Worm (Caenorhabditis elegans) whole organism, L1 larva: ENCODE measurements around the gene oac-39.

Experiments
- C34B4.2 ChIP-seq: sonication (generic microtip); optimal IDR thresholded peaks from 2 replicates; lab custom pipeline; 2017; ENCODE audit warnings: mild to moderate bottlenecking, missing genetic modification characterization, missing compliant biosample characterization
- Y116A8C.19 ChIP-seq: sonication (generic microtip); optimal IDR thresholded peaks from 2 replicates; lab custom pipeline; 2016; ENCODE audit warnings: missing compliant biosample characterization, missing genetic modification characterization, borderline replicate concordance
- aha-1 ChIP-seq: fragments of 150-350 bp; optimal IDR thresholded peaks from 2 replicates; lab custom pipeline; 2014; ENCODE audit warnings: missing biosample characterization, missing genetic modification characterization
- ama-1 ChIP-seq: fragments of 150-350 bp; optimal IDR thresholded peaks from 2 replicates; lab custom pipeline; 2014
- efl-1 ChIP-seq, 4 experiments: fragments of 150-350 bp; optimal IDR thresholded peaks in 3 of 4; peaks in 1 of 4; 1 replicate in 1 of 4; 2 replicates in 3 of 4; lab custom pipeline; 2014; ENCODE audit warnings: missing biosample characterization in 2 of 4, missing genetic modification characterization in 2 of 4, missing genetic modification reagents in 2 of 4
- efl-3 ChIP-seq: fragments of 200-800 bp; sonication (Bioruptor generic); optimal IDR thresholded peaks from 2 replicates; lab custom pipeline; 2018; ENCODE audit warnings: mild to moderate bottlenecking, missing genetic modification characterization, missing compliant biosample characterization
- egl-13 ChIP-seq: sonication (generic microtip); optimal IDR thresholded peaks from 2 replicates; lab custom pipeline; 2016; ENCODE audit warnings: missing genotype, missing genetic modification reagents, missing genetic modification characterization, missing compliant biosample characterization
- egl-27 ChIP-seq, 2 experiments: fragments of 150-350 bp in 1 of 2; sonication (generic microtip); optimal IDR thresholded peaks; 3 replicates each; lab custom pipeline; 2017 to 2018; ENCODE audit warnings: missing biosample characterization in 2 of 2, missing genetic modification characterization in 2 of 2, missing genetic modification reagents in 2 of 2
- elt-3 ChIP-seq, 6 experiments: fragments of 150-350 bp in 1 of 6; sonication (generic microtip); optimal IDR thresholded peaks; 2 replicates each; lab custom pipeline; 2017 to 2018; ENCODE audit warnings: missing biosample characterization in 6 of 6, missing genetic modification characterization in 6 of 6, inconsistent platforms in 1 of 6
- hlh-17 ChIP-seq: fragments of 200-800 bp; sonication (Bioruptor generic); optimal IDR thresholded peaks from 2 replicates; lab custom pipeline; 2018; ENCODE audit warnings: missing genetic modification characterization, mild to moderate bottlenecking, missing compliant biosample characterization, moderate library complexity, borderline replicate concordance
- irx-1 ChIP-seq: sonication (generic microtip); optimal IDR thresholded peaks from 2 replicates; lab custom pipeline; 2016; ENCODE audit warnings: missing genetic modification characterization, missing compliant biosample characterization
- lin-13 ChIP-seq: fragments of 150-350 bp; optimal IDR thresholded peaks from 2 replicates; lab custom pipeline; 2014; ENCODE audit warnings: missing biosample characterization, missing genetic modification reagents, missing genetic modification characterization
- lin-15B ChIP-seq: fragments of 150-350 bp; sonication (generic microtip); optimal IDR thresholded peaks from 3 replicates; lab custom pipeline; 2014; ENCODE audit warnings: missing biosample characterization, missing genetic modification characterization
- lin-35 ChIP-seq, 2 experiments: fragments of 150-350 bp; optimal IDR thresholded peaks; 2 replicates each; lab custom pipeline; 2014; ENCODE audit warnings: missing biosample characterization in 2 of 2, missing genetic modification characterization in 2 of 2, missing genetic modification reagents in 2 of 2
- lir-3 ChIP-seq: sonication (generic microtip); optimal IDR thresholded peaks from 2 replicates; lab custom pipeline; 2016; ENCODE audit warnings: mild to moderate bottlenecking, missing genetic modification characterization, moderate library complexity, missing compliant biosample characterization; ENCODE audit not compliant: poor library complexity
- mdl-1 ChIP-seq, 2 experiments: fragments of 150-350 bp; optimal IDR thresholded peaks; 2 replicates each; lab custom pipeline; 2014 to 2017; ENCODE audit warnings: missing biosample characterization in 2 of 2, missing genetic modification characterization in 2 of 2, inconsistent platforms in 1 of 2
- mef-2 ChIP-seq: fragments of 150-350 bp; optimal IDR thresholded peaks from 2 replicates; lab custom pipeline; 2014; ENCODE audit warnings: missing biosample characterization, missing genetic modification characterization
- mep-1 ChIP-seq: fragments of 150-350 bp; optimal IDR thresholded peaks from 2 replicates; lab custom pipeline; 2014; ENCODE audit warnings: missing biosample characterization, missing genetic modification characterization
- nhr-19 ChIP-seq: fragments of 200-800 bp; sonication (Bioruptor generic); conservative IDR thresholded peaks from 2 replicates; pipeline ENCODE4 v1.3.6; 2022; ENCODE audit warnings: missing genetic modification characterization, missing compliant biosample characterization
- nhr-20 ChIP-seq: sonication (generic microtip); optimal IDR thresholded peaks from 2 replicates; lab custom pipeline; 2016; ENCODE audit warnings: mild to moderate bottlenecking, missing genetic modification characterization, missing compliant biosample characterization
- nhr-84 ChIP-seq: sonication (generic microtip); optimal IDR thresholded peaks from 2 replicates; lab custom pipeline; 2017; ENCODE audit warnings: missing biosample characterization, missing genetic modification characterization
- pax-3 ChIP-seq: fragments of 200-800 bp; sonication (Bioruptor generic); optimal IDR thresholded peaks from 2 replicates; lab custom pipeline; 2018; ENCODE audit warnings: mild to moderate bottlenecking, missing genetic modification characterization, moderate library complexity, missing compliant biosample characterization
- pqm-1 ChIP-seq: sonication (generic microtip); optimal IDR thresholded peaks from 3 replicates; lab custom pipeline; 2017; ENCODE audit warnings: missing biosample characterization, missing genetic modification characterization
- sptf-1 ChIP-seq: fragments of 150-350 bp; optimal IDR thresholded peaks from 2 replicates; lab custom pipeline; 2014; ENCODE audit warnings: missing biosample characterization, missing genetic modification characterization
- sup-37 ChIP-seq: fragments of 200-800 bp; sonication (Bioruptor generic); optimal IDR thresholded peaks from 2 replicates; lab custom pipeline; 2018; ENCODE audit warnings: mild to moderate bottlenecking, missing genetic modification characterization, missing compliant biosample characterization
- swsn-7 ChIP-seq: sonication (generic microtip); optimal IDR thresholded peaks from 2 replicates; lab custom pipeline; 2016; ENCODE audit warnings: missing genetic modification characterization, missing compliant biosample characterization
- unc-130 ChIP-seq: fragments of 150-350 bp; optimal IDR thresholded peaks from 2 replicates; lab custom pipeline; 2017; ENCODE audit warnings: missing biosample characterization, missing genetic modification characterization, inconsistent platforms
- vab-15 ChIP-seq: sonication (generic microtip); optimal IDR thresholded peaks from 2 replicates; lab custom pipeline; 2017; ENCODE audit warnings: missing genotype, mild to moderate bottlenecking, missing genetic modification characterization, missing compliant biosample characterization
- zag-1 ChIP-seq: fragments of 150-350 bp; optimal IDR thresholded peaks from 2 replicates; lab custom pipeline; 2014; ENCODE audit warnings: missing biosample characterization, missing genetic modification characterization
- zip-4 ChIP-seq: fragments of 200-800 bp; sonication (Bioruptor generic); optimal IDR thresholded peaks from 2 replicates; lab custom pipeline; 2018; ENCODE audit warnings: mild to moderate bottlenecking, missing genetic modification characterization, moderate library complexity, missing compliant biosample characterization
- ztf-11 ChIP-seq, 2 experiments: sonication (generic microtip); optimal IDR thresholded peaks; 2 replicates each; lab custom pipeline; 2016 to 2017; ENCODE audit warnings: missing genetic modification characterization in 2 of 2, missing biosample characterization in 1 of 2, missing compliant biosample characterization in 1 of 2

oac-39 gene

ce11 chrV:254591-254990, 3.0 kb upstream of the oac-39 start, which contains the start of gene str-121:
Gene str-121 (minus strand): TSS chrV:254691.
- no peak for TF ChIP-seq nhr-84 (tag; lab: Kevin White, UChicago)
- TF ChIP-seq efl-1 (optimal IDR thresholded peaks at IDR 0.05; lab: Kevin White, UChicago) = no peak
- TF ChIP-seq efl-1 (GFP tag; optimal IDR thresholded peaks at IDR 0.05 in 1 of 2; lab: Kevin White, UChicago) = peak in 1 of 2 experiments; percentile 54

ce11 chrV:248636-249035, 2.9 kb downstream of the oac-39 start:
- TF ChIP-seq hlh-17 (no peak), sup-37 (GFP tag; lab: Kevin White, UChicago) (no peak), lir-3 (no peak), ztf-11 (tag; optimal IDR thresholded peaks at IDR 0.05; lab: Kevin White, UChicago) (no peak)
- TF ChIP-seq, all 84 proteins: peak for 0

- TF ChIP-seq zip-4 (no peak), efl-1 (optimal IDR thresholded peaks at IDR 0.05; lab: Kevin White, UChicago) (no peak), efl-1 (GFP tag; optimal IDR thresholded peaks at IDR 0.05 in 1 of 2; lab: Kevin White, UChicago) (peak in 1 of 2 experiments; percentile 76)
These were observed 4.0 kb downstream of the oac-39 start for ce11 chrV:247576-247975.

- TF ChIP-seq pax-3 (tag; lab: Kevin White, UChicago) = no peak
- no peak for TF ChIP-seq ama-1
- TF ChIP-seq lin-13 (GFP tag; lab: Kevin White, UChicago) = no peak
- no peak for TF ChIP-seq lin-35 (GFP tag; optimal IDR thresholded peaks at IDR 0.05; lab: Kevin White, UChicago)
- no peak for TF ChIP-seq nhr-20 (tag; lab: Kevin White, UChicago)
- TF ChIP-seq efl-3 (GFP tag; lab: Kevin White, UChicago) = no peak
- TF ChIP-seq egl-13 (tag; lab: Kevin White, UChicago) = no peak
These were observed 5.5 kb downstream of the oac-39 start, which contains the start of gene kin-34 for ce11 chrV:246097-246496. Gene kin-34 (minus strand): TSS chrV:246197.

- TF ChIP-seq efl-1 (optimal IDR thresholded peaks at IDR 0.05; lab: Kevin White, UChicago) (no peak), efl-1 (GFP tag; optimal IDR thresholded peaks at IDR 0.05 in 1 of 2; lab: Kevin White, UChicago) (peak in 1 of 2 experiments; percentile 62), nhr-20 (tag; lab: Kevin White, UChicago) (peak; percentile 35), hlh-17 (no peak), elt-3 (tag; optimal IDR thresholded peaks at IDR 0.05; lab: Kevin White, UChicago) (no peak), mep-1 (tag; lab: Kevin White, UChicago) (no peak)
These were observed 9.0 kb downstream of the oac-39 start, which contains the start of gene R02C2.7 for ce11 chrV:242518-242917. Gene R02C2.7 (minus strand): TSS chrV:242618.

- TF ChIP-seq C34B4.2 (tag; lab: Kevin White, UChicago) = no peak
- no peak for TF ChIP-seq lin-15B
- no peak for TF ChIP-seq zag-1 (tag; lab: Kevin White, UChicago)
- no peak for TF ChIP-seq mdl-1 (tag; optimal IDR thresholded peaks at IDR 0.05; lab: Kevin White, UChicago)
- TF ChIP-seq pqm-1 (tag; lab: Kevin White, UChicago) = no peak
- TF ChIP-seq, all 84 proteins: peak for 0
These were observed 11.3 kb downstream of the oac-39 start, which contains the start of gene txt-2 for ce11 chrV:240287-240686. Gene txt-2 (minus strand): TSS chrV:240500.

ce11 chrV:238094-238493, 13.5 kb downstream of the oac-39 start, which contains the start of gene R02C2.1:
Gene R02C2.1 (minus strand): TSS chrV:238194.
- no peak for TF ChIP-seq Y116A8C.19 (tag; lab: Kevin White, UChicago)
- TF ChIP-seq mdl-1 (tag; optimal IDR thresholded peaks at IDR 0.05; lab: Kevin White, UChicago) = no peak
- no peak for TF ChIP-seq irx-1 (tag; lab: Kevin White, UChicago)
- no peak for TF ChIP-seq egl-13 (tag; lab: Kevin White, UChicago)
- TF ChIP-seq pax-3 (tag; lab: Kevin White, UChicago) = no peak
- TF ChIP-seq vab-15 = no peak
- no peak for TF ChIP-seq zag-1 (tag; lab: Kevin White, UChicago)

- TF ChIP-seq aha-1 (tag; lab: Kevin White, UChicago) (no peak), sptf-1 (no peak), zag-1 (tag; lab: Kevin White, UChicago) (no peak), mef-2 (tag; lab: Kevin White, UChicago) (no peak), swsn-7 (tag; lab: Kevin White, UChicago) (no peak), egl-27 (tag; optimal IDR thresholded peaks at IDR 0.05; lab: Kevin White, UChicago) (no peak), unc-130 (tag; lab: Kevin White, UChicago) (no peak), lin-35 (GFP tag; optimal IDR thresholded peaks at IDR 0.05; lab: Kevin White, UChicago) (no peak), nhr-19 (GFP tag; lab: Robert Waterston, UW) (no peak), efl-1 (optimal IDR thresholded peaks at IDR 0.05; lab: Kevin White, UChicago) (no peak), efl-1 (GFP tag; optimal IDR thresholded peaks at IDR 0.05 in 1 of 2; lab: Kevin White, UChicago) (no peak), egl-13 (tag; lab: Kevin White, UChicago) (no peak)
These were observed 14.5 kb downstream of the oac-39 start for ce11 chrV:237012-237411.
